Worm (Caenorhabditis elegans) whole organism, mixed stage, embryonic: ENCODE data around the gene F58H1.7.

ENCODE experiments used
- M03D4.4 ChIP-seq: sonication (generic microtip); optimal IDR thresholded peaks from 2 replicates; lab custom pipeline; 2017; ENCODE audit warnings: mild to moderate bottlenecking, missing genetic modification characterization, missing compliant biosample characterization
- bed-3 ChIP-seq: fragments of 200-800 bp; sonication (Bioruptor generic); optimal IDR thresholded peaks from 3 replicates; lab custom pipeline; 2018; ENCODE audit warnings: mild to moderate bottlenecking, missing genetic modification characterization, moderate library complexity, missing compliant biosample characterization
- blmp-1 ChIP-seq: fragments of 150-350 bp; optimal IDR thresholded peaks from 2 replicates; lab custom pipeline; 2014; ENCODE audit warnings: missing biosample characterization, missing genetic modification characterization
- ceh-43 ChIP-seq: fragments of 200-800 bp; sonication (Bioruptor generic); optimal IDR thresholded peaks from 2 replicates; lab custom pipeline; 2018; ENCODE audit warnings: mild to moderate bottlenecking, missing genetic modification characterization, moderate library complexity, missing compliant biosample characterization
- ceh-83 ChIP-seq: fragments of 200-800 bp; sonication (Bioruptor generic); optimal IDR thresholded peaks from 2 replicates; lab custom pipeline; 2018; ENCODE audit warnings: mild to moderate bottlenecking, missing genetic modification characterization, missing compliant biosample characterization
- ces-1 ChIP-seq: fragments of 150-350 bp; optimal IDR thresholded peaks from 2 replicates; lab custom pipeline; 2014; ENCODE audit warnings: missing biosample characterization, missing genetic modification reagents, missing genetic modification characterization
- cnd-1 ChIP-seq: fragments of 200-800 bp; sonication (Bioruptor generic); optimal IDR thresholded peaks from 2 replicates; lab custom pipeline; 2018; ENCODE audit warnings: mild to moderate bottlenecking, missing genetic modification characterization, missing compliant biosample characterization
- drap-1 ChIP-seq: fragments of 200-800 bp; sonication (Bioruptor generic); optimal IDR thresholded peaks from 3 replicates; lab custom pipeline; 2018; ENCODE audit warnings: mild to moderate bottlenecking, missing genetic modification characterization, missing compliant biosample characterization
- elt-1 ChIP-seq: sonication (generic microtip); optimal IDR thresholded peaks from 2 replicates; lab custom pipeline; 2017; ENCODE audit warnings: missing genetic modification characterization, mild to moderate bottlenecking, missing compliant biosample characterization, antibody characterized with exemption, moderate library complexity, borderline replicate concordance; ENCODE audit not compliant: insufficient read depth
- elt-3 ChIP-seq: fragments of 150-350 bp; optimal IDR thresholded peaks from 2 replicates; lab custom pipeline; 2014; ENCODE audit warnings: missing biosample characterization, missing genetic modification characterization
- flh-1 ChIP-seq: fragments of 200-800 bp; sonication (Bioruptor generic); optimal IDR thresholded peaks from 2 replicates; lab custom pipeline; 2018; ENCODE audit warnings: mild to moderate bottlenecking, missing genetic modification characterization, moderate library complexity, missing compliant biosample characterization
- ham-2 ChIP-seq: fragments of 200-800 bp; sonication (Bioruptor generic); optimal IDR thresholded peaks from 2 replicates; lab custom pipeline; 2018; ENCODE audit warnings: mild to moderate bottlenecking, missing genetic modification characterization, missing compliant biosample characterization
- hlh-1 ChIP-seq: fragments of 150-350 bp; optimal IDR thresholded peaks from 2 replicates; lab custom pipeline; 2014; ENCODE audit warnings: missing biosample characterization, missing genetic modification reagents, missing genetic modification characterization
- lin-13 ChIP-seq: fragments of 150-350 bp; optimal IDR thresholded peaks from 2 replicates; lab custom pipeline; 2014; ENCODE audit warnings: missing biosample characterization, missing genetic modification characterization
- lin-32 ChIP-seq: fragments of 200-800 bp; sonication (Bioruptor generic); optimal IDR thresholded peaks from 2 replicates; lab custom pipeline; 2018; ENCODE audit warnings: mild to moderate bottlenecking, missing genetic modification characterization, missing compliant biosample characterization
- lsy-2 ChIP-seq: fragments of 150-350 bp; optimal IDR thresholded peaks from 2 replicates; lab custom pipeline; 2014; ENCODE audit warnings: missing biosample characterization, missing genetic modification characterization
- mab-5 ChIP-seq: fragments of 150-350 bp; optimal IDR thresholded peaks from 2 replicates; lab custom pipeline; 2014; ENCODE audit warnings: missing biosample characterization, missing genetic modification characterization
- mep-1 ChIP-seq: fragments of 150-350 bp; optimal IDR thresholded peaks from 2 replicates; lab custom pipeline; 2017; ENCODE audit warnings: missing biosample characterization, missing genetic modification reagents, missing genetic modification characterization, inconsistent platforms
- mls-2 ChIP-seq: sonication (generic microtip); optimal IDR thresholded peaks from 2 replicates; lab custom pipeline; 2016; ENCODE audit warnings: mild to moderate bottlenecking, missing genetic modification characterization, moderate library complexity, missing compliant biosample characterization
- nhr-12 ChIP-seq: fragments of 150-350 bp; optimal IDR thresholded peaks from 2 replicates; lab custom pipeline; 2014; ENCODE audit warnings: missing biosample characterization, missing genetic modification characterization
- nhr-2 ChIP-seq: fragments of 150-350 bp; optimal IDR thresholded peaks from 2 replicates; lab custom pipeline; 2014; ENCODE audit warnings: missing biosample characterization, missing genetic modification characterization
- nhr-237 ChIP-seq: fragments of 150-350 bp; optimal IDR thresholded peaks from 2 replicates; lab custom pipeline; 2014; ENCODE audit warnings: missing biosample characterization, missing genetic modification characterization
- nhr-28 ChIP-seq: fragments of 150-350 bp; optimal IDR thresholded peaks from 2 replicates; lab custom pipeline; 2014; ENCODE audit warnings: missing biosample characterization, missing genetic modification characterization
- nhr-76 ChIP-seq: sonication (generic microtip); optimal IDR thresholded peaks from 2 replicates; lab custom pipeline; 2017; ENCODE audit warnings: missing biosample characterization, missing genetic modification characterization
- pha-4 ChIP-seq: fragments of 150-350 bp; optimal IDR thresholded peaks from 2 replicates; lab custom pipeline; 2018; ENCODE audit warnings: missing biosample characterization, missing genetic modification reagents, missing genetic modification characterization
- sem-2 ChIP-seq: fragments of 200-800 bp; sonication (Bioruptor generic); optimal IDR thresholded peaks from 2 replicates; lab custom pipeline; 2018; ENCODE audit warnings: mild to moderate bottlenecking, missing genetic modification characterization, missing compliant biosample characterization
- snpc-4 ChIP-seq: fragments of 150-350 bp; optimal IDR thresholded peaks from 2 replicates; lab custom pipeline; 2014; ENCODE audit warnings: missing biosample characterization, missing genetic modification characterization
- sptf-1 ChIP-seq: sonication (generic microtip); optimal IDR thresholded peaks from 2 replicates; lab custom pipeline; 2017; ENCODE audit warnings: mild to moderate bottlenecking, missing genetic modification characterization, moderate library complexity, missing compliant biosample characterization
- tbx-8 ChIP-seq: fragments of 200-800 bp; sonication (Bioruptor generic); optimal IDR thresholded peaks from 2 replicates; lab custom pipeline; 2018; ENCODE audit warnings: mild to moderate bottlenecking, missing genetic modification characterization, moderate library complexity, missing compliant biosample characterization
- unc-120 ChIP-seq: sonication (generic microtip); optimal IDR thresholded peaks from 2 replicates; lab custom pipeline; 2017; ENCODE audit warnings: missing genetic modification characterization, missing compliant biosample characterization; ENCODE audit not compliant: poor library complexity, severe bottlenecking
- unc-39 ChIP-seq: fragments of 150-350 bp; optimal IDR thresholded peaks from 2 replicates; lab custom pipeline; 2014; ENCODE audit warnings: missing biosample characterization, missing genetic modification characterization
- unc-62 ChIP-seq: fragments of 150-350 bp; optimal IDR thresholded peaks from 2 replicates; lab custom pipeline; 2014; ENCODE audit warnings: missing biosample characterization, missing genetic modification reagents, missing genetic modification characterization
- zip-8 ChIP-seq: fragments of 150-350 bp; optimal IDR thresholded peaks from 2 replicates; lab custom pipeline; 2014; ENCODE audit warnings: missing biosample characterization, missing genetic modification characterization
- ztf-11 ChIP-seq: fragments of 150-350 bp; optimal IDR thresholded peaks from 2 replicates; lab custom pipeline; 2014; ENCODE audit warnings: missing biosample characterization, missing genetic modification characterization

The F58H1.7 gene

ce11 chrV:11986078-11986869, 21.7 kb upstream of the F58H1.7 start:
- TF ChIP-seq flh-1 (GFP tag; lab: Kevin White, UChicago) (no peak), nhr-28 (tag; lab: Kevin White, UChicago) (no peak), sem-2 (GFP tag; lab: Kevin White, UChicago) (no peak), blmp-1 (tag; lab: Kevin White, UChicago) (peak; percentile 80), ces-1 (GFP tag; lab: Kevin White, UChicago) (peak; percentile 97)

ce11 chrV:11985384-11985783, 20.8 kb upstream of the F58H1.7 start, which contains the start of gene mans-2:
Gene mans-2 (minus strand): TSS chrV:11985484.
- no peak for TF ChIP-seq unc-62 (GFP tag; lab: Kevin White, UChicago)
- TF ChIP-seq drap-1 (GFP tag; lab: Kevin White, UChicago), result no peak
- no peak for TF ChIP-seq sem-2 (GFP tag; lab: Kevin White, UChicago)
- no peak for TF ChIP-seq flh-1 (GFP tag; lab: Kevin White, UChicago)
- TF ChIP-seq elt-1 (tag; lab: Kevin White, UChicago), result no peak
- no peak for TF ChIP-seq M03D4.4 (tag; lab: Kevin White, UChicago)
- no peak for TF ChIP-seq nhr-237
- TF ChIP-seq mab-5, result no peak
- TF ChIP-seq ces-1 (GFP tag; lab: Kevin White, UChicago), result no peak
- no peak for TF ChIP-seq nhr-28 (tag; lab: Kevin White, UChicago)
- no peak for TF ChIP-seq zip-8 (tag; lab: Kevin White, UChicago)
- no peak for TF ChIP-seq ztf-11 (tag; lab: Kevin White, UChicago)

ce11 chrV:11982309-11982708, 17.7 kb upstream of the F58H1.7 start, which contains the start of gene rpt-1:
Gene rpt-1 (minus strand): TSS chrV:11982397.
- TF ChIP-seq mls-2 (tag; lab: Kevin White, UChicago) (no peak), nhr-76 (no peak), ceh-83 (GFP tag; lab: Kevin White, UChicago) (peak; percentile 0), mab-5 (no peak), ham-2 (GFP tag; lab: Kevin White, UChicago) (no peak), zip-8 (tag; lab: Kevin White, UChicago) (no peak), lin-13 (peak; percentile 70), lin-32 (no peak), blmp-1 (tag; lab: Kevin White, UChicago) (no peak), lsy-2 (tag; lab: Kevin White, UChicago) (peak; percentile 50), nhr-12 (tag; lab: Kevin White, UChicago) (no peak), unc-62 (GFP tag; lab: Kevin White, UChicago) (peak; percentile 17), pha-4 (tag; lab: Kevin White, UChicago) (peak; percentile 33), tbx-8 (GFP tag; lab: Kevin White, UChicago) (no peak), ztf-11 (tag; lab: Kevin White, UChicago) (no peak), nhr-28 (tag; lab: Kevin White, UChicago) (no peak), ces-1 (GFP tag; lab: Kevin White, UChicago) (peak; percentile 52), flh-1 (GFP tag; lab: Kevin White, UChicago) (no peak), elt-3 (tag; lab: Kevin White, UChicago) (no peak), nhr-237 (peak; percentile 68), ceh-43 (no peak), sptf-1 (tag; lab: Kevin White, UChicago) (peak; percentile 35), mep-1 (tag; lab: Kevin White, UChicago) (peak; percentile 69), bed-3 (no peak), sem-2 (GFP tag; lab: Kevin White, UChicago) (no peak), M03D4.4 (tag; lab: Kevin White, UChicago) (no peak), drap-1 (GFP tag; lab: Kevin White, UChicago) (no peak), unc-39 (tag; lab: Kevin White, UChicago) (no peak), nhr-2 (tag; lab: Kevin White, UChicago) (no peak), hlh-1 (peak; percentile 44), cnd-1 (tag; lab: Kevin White, UChicago) (no peak), elt-1 (tag; lab: Kevin White, UChicago) (no peak), snpc-4 (tag; lab: Kevin White, UChicago) (no peak), unc-120 (tag; lab: Kevin White, UChicago) (no peak)
